Worm (Caenorhabditis elegans) whole organism, late embryonic: ENCODE measurements around the gene bed-2.

Experiments
- ets-4 ChIP-seq: sonication (generic microtip); optimal IDR thresholded peaks from 2 replicates; lab custom pipeline; 2016; ENCODE audit warnings: missing genetic modification characterization, missing compliant biosample characterization
- fax-1 ChIP-seq: sonication (generic microtip); optimal IDR thresholded peaks from 2 replicates; lab custom pipeline; 2016; ENCODE audit warnings: missing genotype, missing genetic modification characterization, missing compliant biosample characterization
- pha-4 ChIP-seq: fragments of 150-350 bp; optimal IDR thresholded peaks from 2 replicates; lab custom pipeline; 2018; ENCODE audit warnings: missing biosample characterization, missing genetic modification reagents, missing genetic modification characterization

DNA sequence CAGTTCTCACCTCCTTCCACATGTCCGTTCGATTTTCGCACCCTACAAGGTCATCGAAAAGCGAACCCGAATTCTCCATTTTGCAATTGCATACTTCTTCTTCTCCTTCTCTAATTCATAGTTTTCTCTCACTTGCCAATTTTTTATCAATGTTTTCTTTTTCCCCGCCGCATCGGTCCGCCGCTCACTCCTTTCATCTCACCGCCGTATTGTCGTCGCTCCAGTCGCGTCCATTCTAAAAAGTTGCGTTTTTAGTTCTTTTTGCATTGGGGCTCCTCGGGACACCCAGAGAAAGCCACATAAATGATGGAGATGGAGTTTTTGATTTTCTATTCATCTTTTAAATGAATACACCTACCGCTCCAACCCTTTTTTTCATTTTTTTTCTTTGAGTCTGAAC lies 19.2 kb downstream of the bed-2 start:
- TF ChIP-seq fax-1 (tag; lab: Kevin White, UChicago) (no peak), pha-4 (tag; lab: Kevin White, UChicago) (no peak), ets-4 (tag; lab: Kevin White, UChicago) (no peak)
